Fruit fly (Drosophila melanogaster) whole organism, embryonic: ENCODE measurements around the gene CG4452.
A peak's percentile ranks its signal among the peaks of the same experiment; 100 is the strongest.

Experiments
- Aef1 ChIP-seq: fragments of 200-800 bp; sonication (Bioruptor generic); IDR thresholded peaks from 3 replicates; pipeline ENCODE4 v1.3.6; 2022; ENCODE audit warnings: missing biosample characterization, missing genetic modification characterization
- BtbVII ChIP-seq: fragments of 200-800 bp; sonication (Bioruptor generic); optimal IDR thresholded peaks from 3 replicates; lab custom pipeline; 2017; ENCODE audit warnings: missing biosample characterization, mild to moderate bottlenecking, missing genetic modification characterization
- Bteb2 ChIP-seq: fragments of 200-800 bp; sonication (Bioruptor generic); optimal IDR thresholded peaks from 2 replicates; lab custom pipeline; 2016; ENCODE audit warnings: missing biosample characterization, missing genetic modification characterization
- CG1024 ChIP-seq: fragments of 200-800 bp; sonication (Bioruptor generic); IDR thresholded peaks from 2 replicates; pipeline ENCODE4 v1.3.6; 2022; ENCODE audit warnings: missing biosample characterization, missing genetic modification characterization
- CG10431 ChIP-seq: fragments of 200-800 bp; sonication (Bioruptor generic); optimal IDR thresholded peaks from 3 replicates; lab custom pipeline; 2018; ENCODE audit warnings: missing biosample characterization, mild to moderate bottlenecking, missing genetic modification characterization
- CG11695 ChIP-seq: fragments of 200-800 bp; sonication (Bioruptor generic); IDR thresholded peaks from 3 replicates; pipeline ENCODE4 v1.3.6; 2022; ENCODE audit warnings: missing biosample characterization, missing genetic modification characterization
- CG12155 ChIP-seq: fragments of 200-800 bp; sonication (Bioruptor generic); optimal IDR thresholded peaks from 3 replicates; lab custom pipeline; 2016; ENCODE audit warnings: missing biosample characterization, missing genetic modification characterization
- CG14014 ChIP-seq: fragments of 200-800 bp; sonication (Bioruptor generic); IDR thresholded peaks from 2 replicates; pipeline ENCODE4 v1.3.6; 2022; ENCODE audit warnings: missing biosample characterization, missing genetic modification characterization
- CG17612 ChIP-seq: fragments of 200-800 bp; sonication (Bioruptor generic); IDR thresholded peaks from 2 replicates; pipeline ENCODE4 v1.3.6; 2022; ENCODE audit warnings: missing biosample characterization, missing genetic modification characterization
- CG17802 ChIP-seq: fragments of 200-800 bp; sonication (Bioruptor generic); optimal IDR thresholded peaks from 2 replicates; lab custom pipeline; 2018; ENCODE audit warnings: missing biosample characterization, mild to moderate bottlenecking, missing genetic modification characterization, moderate library complexity
- CG17912 ChIP-seq: fragments of 200-800 bp; sonication (Bioruptor generic); optimal IDR thresholded peaks from 2 replicates; lab custom pipeline; 2018; ENCODE audit warnings: missing biosample characterization, mild to moderate bottlenecking, missing genetic modification characterization
- CG18599 ChIP-seq: fragments of 200-800 bp; sonication (Bioruptor generic); optimal IDR thresholded peaks from 3 replicates; lab custom pipeline; 2017; ENCODE audit warnings: missing biosample characterization, missing genetic modification characterization, mild to moderate bottlenecking, moderate library complexity, missing genetic modification reagents
- CG30431 ChIP-seq: fragments of 200-800 bp; sonication (Bioruptor generic); optimal IDR thresholded peaks from 2 replicates; lab custom pipeline; 2017; ENCODE audit warnings: missing biosample characterization, missing genetic modification characterization
- CG3163 ChIP-seq: fragments of 200-800 bp; sonication (Bioruptor generic); optimal IDR thresholded peaks from 3 replicates; lab custom pipeline; 2016; ENCODE audit warnings: missing biosample characterization, missing genetic modification characterization
- CG3726 ChIP-seq: fragments of 200-800 bp; sonication (Bioruptor generic); IDR thresholded peaks from 3 replicates; pipeline ENCODE4, ENCODE4 v1.3.6; 2022; ENCODE audit warnings: missing biosample characterization, missing genetic modification characterization
- CG4404 ChIP-seq: fragments of 200-800 bp; sonication (Bioruptor generic); IDR thresholded peaks from 2 replicates; pipeline ENCODE4 v1.3.6; 2022; ENCODE audit warnings: missing biosample characterization, missing genetic modification characterization
- CG4730 ChIP-seq: fragments of 200-800 bp; sonication (Bioruptor generic); IDR thresholded peaks from 2 replicates; pipeline ENCODE4 v1.3.6; 2022; ENCODE audit warnings: missing biosample characterization, missing genetic modification characterization
- CG6689 ChIP-seq: fragments of 200-800 bp; sonication (Bioruptor generic); IDR thresholded peaks from 2 replicates; pipeline ENCODE4 v1.3.6; 2022; ENCODE audit warnings: missing biosample characterization, missing genetic modification characterization
- CG7556 ChIP-seq: fragments of 200-800 bp; sonication (Bioruptor generic); optimal IDR thresholded peaks from 2 replicates; lab custom pipeline; 2017; ENCODE audit warnings: missing biosample characterization, mild to moderate bottlenecking, missing genetic modification characterization
- CG8359 ChIP-seq: fragments of 200-800 bp; sonication (Bioruptor generic); optimal IDR thresholded peaks from 2 replicates; lab custom pipeline; 2017; ENCODE audit warnings: missing biosample characterization, mild to moderate bottlenecking, missing genetic modification characterization, borderline replicate concordance
- CG9817 ChIP-seq: fragments of 200-800 bp; sonication (Bioruptor generic); optimal IDR thresholded peaks from 2 replicates; lab custom pipeline; 2018; ENCODE audit warnings: missing biosample characterization, mild to moderate bottlenecking, missing genetic modification characterization, moderate library complexity
- CG9876 ChIP-seq: fragments of 200-800 bp; sonication (Bioruptor generic); optimal IDR thresholded peaks from 2 replicates; lab custom pipeline; 2016; ENCODE audit warnings: missing biosample characterization, missing genetic modification characterization
- CrebB ChIP-seq: fragments of 200-800 bp; sonication (Bioruptor generic); optimal IDR thresholded peaks from 3 replicates; lab custom pipeline; 2018; ENCODE audit warnings: missing biosample characterization, mild to moderate bottlenecking, missing genetic modification characterization
- Dbx ChIP-seq: fragments of 200-800 bp; sonication (Bioruptor generic); IDR thresholded peaks from 3 replicates; pipeline ENCODE4 v1.3.6; 2022; ENCODE audit warnings: missing biosample characterization, missing genetic modification characterization
- Deaf1 ChIP-seq: fragments of 200-800 bp; optimal IDR thresholded peaks from 3 replicates; lab custom pipeline; 2019; ENCODE audit warnings: missing biosample characterization, mild to moderate bottlenecking, missing genetic modification characterization, moderate library complexity
- Dek ChIP-seq: fragments of 200-800 bp; sonication (Bioruptor generic); optimal IDR thresholded peaks from 3 replicates; lab custom pipeline; 2019; ENCODE audit warnings: missing biosample characterization, mild to moderate bottlenecking, missing genetic modification characterization, moderate library complexity
- Dip3 ChIP-seq: fragments of 200-800 bp; sonication (Bioruptor generic); optimal IDR thresholded peaks from 3 replicates; lab custom pipeline; 2016; ENCODE audit warnings: missing biosample characterization, missing genetic modification characterization
- Hey ChIP-seq: fragments of 200-800 bp; sonication (Bioruptor generic); optimal IDR thresholded peaks from 3 replicates; lab custom pipeline; 2018; ENCODE audit warnings: missing biosample characterization, mild to moderate bottlenecking, missing genetic modification characterization
- Hr51 ChIP-seq, 2 experiments: fragments of 200-800 bp; sonication (Bioruptor generic); optimal IDR thresholded peaks; 2 replicates in 1 of 2; 3 replicates in 1 of 2; lab custom pipeline; 2016 to 2018; ENCODE audit warnings: missing biosample characterization in 2 of 2, missing genetic modification characterization in 2 of 2, mild to moderate bottlenecking in 1 of 2, moderate library complexity in 1 of 2
- Jarid2 ChIP-seq: fragments of 200-800 bp; sonication (Bioruptor generic); optimal IDR thresholded peaks from 3 replicates; lab custom pipeline; 2017; ENCODE audit warnings: mild to moderate bottlenecking, missing biosample characterization, missing genetic modification reagents, missing genetic modification characterization
- Nf-YB ChIP-seq: fragments of 200-800 bp; sonication (Bioruptor generic); optimal IDR thresholded peaks from 3 replicates; lab custom pipeline; 2019; ENCODE audit warnings: missing biosample characterization, mild to moderate bottlenecking, missing genetic modification characterization, moderate library complexity
- Pdp1 ChIP-seq, 2 experiments: fragments of 200-800 bp; sonication (Bioruptor generic); optimal IDR thresholded peaks; 3 replicates each; lab custom pipeline; 2016; ENCODE audit warnings: missing biosample characterization in 2 of 2, missing genetic modification characterization in 2 of 2, mild to moderate bottlenecking in 1 of 2, moderate library complexity in 1 of 2
- Sry-β ChIP-seq: fragments of 200-800 bp; sonication (Bioruptor generic); optimal IDR thresholded peaks from 2 replicates; lab custom pipeline; 2018; ENCODE audit warnings: missing biosample characterization, mild to moderate bottlenecking, missing genetic modification characterization, moderate library complexity
- Ssrp ChIP-seq: fragments of 200-800 bp; sonication (Bioruptor generic); optimal IDR thresholded peaks from 2 replicates; lab custom pipeline; 2018; ENCODE audit warnings: missing biosample characterization, mild to moderate bottlenecking, missing genetic modification characterization, moderate library complexity
- Usf ChIP-seq: fragments of 200-800 bp; sonication (Bioruptor generic); optimal IDR thresholded peaks from 2 replicates; lab custom pipeline; 2017; ENCODE audit warnings: missing genotype, missing biosample characterization, missing genetic modification characterization
- abd-A ChIP-seq: fragments of 200-800 bp; sonication (Bioruptor generic); optimal IDR thresholded peaks from 3 replicates; lab custom pipeline; 2019; ENCODE audit warnings: missing biosample characterization, mild to moderate bottlenecking, missing genetic modification characterization, moderate library complexity
- ato ChIP-seq: fragments of 200-800 bp; sonication (Bioruptor generic); IDR thresholded peaks from 2 replicates; pipeline ENCODE4 v1.3.6; 2022; ENCODE audit warnings: missing biosample characterization, missing genetic modification characterization; ENCODE audit not compliant: partially characterized antibody
- crol ChIP-seq: fragments of 200-800 bp; sonication (Bioruptor generic); IDR thresholded peaks from 2 replicates; pipeline ENCODE4 v1.3.6; 2022; ENCODE audit warnings: missing biosample characterization, missing genetic modification characterization
- emc ChIP-seq: fragments of 200-800 bp; sonication (Bioruptor generic); optimal IDR thresholded peaks from 2 replicates; lab custom pipeline; 2016; ENCODE audit warnings: missing biosample characterization, missing genetic modification characterization
- fru ChIP-seq: fragments of >200 bp; optimal IDR thresholded peaks from 2 replicates; lab custom pipeline; 2017
- jing ChIP-seq: fragments of 200-800 bp; sonication (Bioruptor generic); optimal IDR thresholded peaks from 2 replicates; lab custom pipeline; 2018; ENCODE audit warnings: missing biosample characterization, mild to moderate bottlenecking, missing genetic modification characterization
- jumu ChIP-seq: fragments of 200-800 bp; sonication (Bioruptor generic); optimal IDR thresholded peaks from 3 replicates; lab custom pipeline; 2016; ENCODE audit warnings: missing biosample characterization, missing genetic modification characterization
- kah ChIP-seq: fragments of 200-800 bp; sonication (Bioruptor generic); optimal IDR thresholded peaks from 2 replicates; lab custom pipeline; 2018; ENCODE audit warnings: missing biosample characterization, mild to moderate bottlenecking, missing genetic modification characterization
- lov ChIP-seq, 2 experiments: fragments of 200-800 bp in 1 of 2; fragments of >200 bp in 1 of 2; sonication (Bioruptor generic) in 1 of 2; IDR thresholded peaks in 1 of 2; optimal IDR thresholded peaks in 1 of 2; 2 replicates in 1 of 2; 3 replicates in 1 of 2; pipeline versions ENCODE4 v1.3.6 to Lab custom; 2017 to 2022; ENCODE audit warnings: missing biosample characterization in 1 of 2, missing genetic modification characterization in 1 of 2
- pfk ChIP-seq: fragments of 200-800 bp; sonication (Bioruptor generic); optimal IDR thresholded peaks from 2 replicates; lab custom pipeline; 2018; ENCODE audit warnings: missing biosample characterization, mild to moderate bottlenecking, missing genetic modification characterization, moderate library complexity
- row ChIP-seq: fragments of 200-800 bp; sonication (Bioruptor generic); IDR thresholded peaks from 3 replicates; pipeline ENCODE4 v1.3.6; 2022; ENCODE audit warnings: missing biosample characterization, missing genetic modification characterization
- schlank ChIP-seq: fragments of 200-800 bp; sonication (Bioruptor generic); optimal IDR thresholded peaks from 2 replicates; lab custom pipeline; 2018; ENCODE audit warnings: missing biosample characterization, mild to moderate bottlenecking, missing genetic modification characterization
- stwl ChIP-seq: fragments of 200-800 bp; sonication (Bioruptor generic); optimal IDR thresholded peaks from 3 replicates; lab custom pipeline; 2018; ENCODE audit warnings: missing biosample characterization, mild to moderate bottlenecking, missing genetic modification characterization, moderate library complexity
- trem ChIP-seq: fragments of 200-800 bp; optimal IDR thresholded peaks from 3 replicates; lab custom pipeline; 2019; ENCODE audit warnings: missing biosample characterization, mild to moderate bottlenecking, missing genetic modification characterization, moderate library complexity
- vnd ChIP-seq: fragments of 200-800 bp; sonication (Bioruptor generic); IDR thresholded peaks from 3 replicates; pipeline ENCODE4 v1.3.6; 2022; ENCODE audit warnings: missing biosample characterization, missing genetic modification characterization; ENCODE audit not compliant: partially characterized antibody

The CG4452 gene

dm6 chr3L:9397156-9397555, 30.0 kb downstream of the CG4452 start (continued):
- TF ChIP-seq CG4730 (no peak), CG17612 (GFP tag; lab: Robert Waterston, UW) (no peak), Deaf1 (tag; lab: Kevin White, UChicago) (peak; percentile 2), CG17802 (tag; lab: Kevin White, UChicago) (no peak), Bteb2 (GFP tag; lab: Kevin White, UChicago) (peak; percentile 3), ato (GFP tag; lab: Robert Waterston, UW) (no peak), CG10431 (no peak), stwl (tag; lab: Kevin White, UChicago) (no peak), lov (optimal IDR thresholded peaks at IDR 0.05; lab: Kevin White, UChicago) (no peak), lov (GFP tag; IDR thresholded peaks at IDR 0.05; lab: Robert Waterston, UW) (peak; percentile 62; the same call in 1 of the 3 replicates), Hey (peak; percentile 58), CG7556 (GFP tag; lab: Kevin White, UChicago) (peak; percentile 67), fru (lab: Kevin White, UChicago) (no peak), row (no peak), Ssrp (tag; lab: Kevin White, UChicago) (no peak), Nf-YB (no peak), CG3726 (peak; percentile 5; the same call in 1 of the 3 replicates), CG12155 (GFP tag; lab: Kevin White, UChicago) (no peak), jumu (no peak), schlank (tag; lab: Kevin White, UChicago) (peak; percentile 89), Dbx (peak; percentile 83; the same call in 2 of the 3 replicates), Usf (GFP tag; lab: Kevin White, UChicago) (no peak), CG3163 (no peak), Sry-β (no peak), CG4404 (GFP tag; lab: Robert Waterston, UW) (no peak), jing (GFP tag; lab: Kevin White, UChicago) (no peak), CG1024 (GFP tag; lab: Robert Waterston, UW) (peak; percentile 41; the same call in 1 of the 2 replicates), Dek (peak; percentile 40), vnd (GFP tag; lab: Robert Waterston, UW) (no peak), CG17912 (GFP tag; lab: Kevin White, UChicago) (peak; percentile 4), Dip3 (GFP tag; lab: Kevin White, UChicago) (no peak), abd-A (tag; lab: Kevin White, UChicago) (no peak), trem (tag; lab: Kevin White, UChicago) (peak; percentile 13), CG8359 (GFP tag; lab: Kevin White, UChicago) (peak; percentile 56), Aef1 (GFP tag; lab: Robert Waterston, UW) (no peak), CG9876 (no peak), BtbVII (GFP tag; lab: Kevin White, UChicago) (peak; percentile 91), pfk (GFP tag; lab: Kevin White, UChicago) (peak; percentile 69), kah (peak; percentile 68), crol (GFP tag; lab: Robert Waterston, UW) (no peak), CG6689 (no peak), CG11695 (GFP tag; lab: Robert Waterston, UW) (peak; percentile 59; the same call in 2 of the 3 replicates), CG18599 (peak; percentile 96), Hr51 (GFP tag; optimal IDR thresholded peaks at IDR 0.05; lab: Kevin White, UChicago) (peak in 1 of 2 experiments; percentile 30), CG30431 (GFP tag; lab: Kevin White, UChicago) (no peak), Jarid2 (GFP tag; lab: Kevin White, UChicago) (peak; percentile 50), emc (GFP tag; lab: Kevin White, UChicago) (peak; percentile 10), Pdp1 (GFP tag; optimal IDR thresholded peaks at IDR 0.05; lab: Kevin White, UChicago) (peak; percentile 17 to 24), CG14014 (GFP tag; lab: Robert Waterston, UW) (no peak; the same call in 1 of the 2 replicates), CrebB (peak; percentile 76), CG9817 (tag; lab: Kevin White, UChicago) (peak; percentile 35)
